Worm (Caenorhabditis elegans): Measurements from ENCODE around the gene arg-1.

Gene arg-1

ce11 chrX:1811436-1811835 is 24.7 kb downstream of the arg-1 start, which contains the start of gene C14E2.3:
C14E2.3 (minus strand) TSS chrX:1811536.
- no peak for TF ChIP-seq ceh-19 (GFP tag; optimal IDR thresholded peaks at IDR 0.05)
- no peak for TF ChIP-seq unc-86 (tag; optimal IDR thresholded peaks at IDR 0.05)

ce11 chrX:1816106-1816505 is 29.4 kb downstream of the arg-1 start, which contains the start of gene C14E2.7:
C14E2.7 (plus strand) TSS chrX:1816406.
- TF ChIP-seq ztf-16 (tag; optimal IDR thresholded peaks at IDR 0.05) (no peak), ceh-14 (tag; optimal IDR thresholded peaks at IDR 0.05) (no peak), pha-4 (tag; optimal IDR thresholded peaks at IDR 0.05) (no peak), ttx-3 (tag; optimal IDR thresholded peaks at IDR 0.05) (no peak), pros-1 (tag; optimal IDR thresholded peaks at IDR 0.05) (no peak), sox-4 (tag; optimal IDR thresholded peaks at IDR 0.05) (no peak)

- TF ChIP-seq fkh-10 (GFP tag; optimal IDR thresholded peaks at IDR 0.05) (no peak), pat-9 (tag; optimal IDR thresholded peaks at IDR 0.05) (no peak), T23F11.4 (GFP tag; optimal IDR thresholded peaks at IDR 0.05) (no peak), ceh-6 (GFP tag; optimal IDR thresholded peaks at IDR 0.05) (no peak), fax-1 (tag; optimal IDR thresholded peaks at IDR 0.05) (no peak), rnt-1 (tag; optimal IDR thresholded peaks at IDR 0.05) (no peak), npax-4 (tag; optimal IDR thresholded peaks at IDR 0.05) (no peak), hlh-30 (tag; optimal IDR thresholded peaks at IDR 0.05; ENCODE audit: insufficient read depth) (no peak), fkh-6 (tag; optimal IDR thresholded peaks at IDR 0.05) (no peak), unc-86 (tag; optimal IDR thresholded peaks at IDR 0.05) (no peak), zip-5 (tag; optimal IDR thresholded peaks at IDR 0.05) (no peak), K02D7.2 (tag; optimal IDR thresholded peaks at IDR 0.05) (no peak), tbx-7 (tag; optimal IDR thresholded peaks at IDR 0.05) (no peak), ref-2 (tag; optimal IDR thresholded peaks at IDR 0.05) (no peak), lim-6 (tag; optimal IDR thresholded peaks at IDR 0.05) (no peak), ceh-48 (tag; optimal IDR thresholded peaks at IDR 0.05) (no peak), tbx-2 (tag; optimal IDR thresholded peaks at IDR 0.05) (no peak), K09A11.1 (tag; optimal IDR thresholded peaks at IDR 0.05; ENCODE audit: insufficient read depth) (no peak), ceh-30 (tag; optimal IDR thresholded peaks at IDR 0.05) (no peak)
These were observed 34.5 kb downstream of the arg-1 start, which contains the start of gene C14E2.4 for ce11 chrX:1821235-1821634. C14E2.4 (minus strand) TSS chrX:1821335.

- TF ChIP-seq sox-4 (tag; optimal IDR thresholded peaks at IDR 0.05), result no peak
- TF ChIP-seq pqm-1 (tag; optimal IDR thresholded peaks at IDR 0.05), result no peak
- no peak for TF ChIP-seq unc-3 (GFP tag; conservative IDR thresholded peaks at IDR 0.05)
- no peak for TF ChIP-seq unc-3 (tag; optimal IDR thresholded peaks at IDR 0.05)
- no peak for TF ChIP-seq C08G9.2 (tag; optimal IDR thresholded peaks at IDR 0.05)
- TF ChIP-seq ceh-18 (tag; optimal IDR thresholded peaks at IDR 0.05), result no peak
- no peak for TF ChIP-seq pat-9 (tag; optimal IDR thresholded peaks at IDR 0.05)
- no peak for TF ChIP-seq pha-2 (tag; optimal IDR thresholded peaks at IDR 0.05)
These were observed 38.7 kb downstream of the arg-1 start, which contains the start of gene C14E2.5 for ce11 chrX:1825290-1825832. C14E2.5 (minus strand) TSS chrX:1825340.

ce11 chrX:1826166-1826565 is 39.5 kb downstream of the arg-1 start, which contains the start of gene C14E2.1:
C14E2.1 (plus strand) TSS chrX:1826466.
- TF ChIP-seq mec-3 (tag; optimal IDR thresholded peaks at IDR 0.05; ENCODE audit: borderline replicate concordance), result no peak
- no peak for TF ChIP-seq fkh-10 (GFP tag; optimal IDR thresholded peaks at IDR 0.05)
- TF ChIP-seq ceh-18 (tag; optimal IDR thresholded peaks at IDR 0.05), result no peak
- no peak for TF ChIP-seq ceh-2 (tag; optimal IDR thresholded peaks at IDR 0.05)
- TF ChIP-seq unc-42 (tag; optimal IDR thresholded peaks at IDR 0.05), result no peak
- no peak for TF ChIP-seq ceh-14 (tag; optimal IDR thresholded peaks at IDR 0.05)
- TF ChIP-seq dve-1 (tag; optimal IDR thresholded peaks at IDR 0.05), result no peak
- TF ChIP-seq unc-86 (tag; optimal IDR thresholded peaks at IDR 0.05), result no peak
- TF ChIP-seq zip-5 (tag; optimal IDR thresholded peaks at IDR 0.05), result no peak
- no peak for TF ChIP-seq tbx-7 (tag; optimal IDR thresholded peaks at IDR 0.05)

All from whole organism, late embryonic.